Fruit fly (Drosophila melanogaster): ENCODE results near the gene RhoGAP16F.

Gene RhoGAP16F

dm6 chrX:18083528-18084365 is 9.2 kb upstream of the RhoGAP16F start (continued):
- TF ChIP-seq NC2α (GFP tag; optimal IDR thresholded peaks at IDR 0.05), result no peak
- no peak for TF ChIP-seq CG30431 (GFP tag; optimal IDR thresholded peaks at IDR 0.05)
- no peak for TF ChIP-seq CG9609 (GFP tag; optimal IDR thresholded peaks at IDR 0.05)
- TF ChIP-seq Taf1 (GFP tag; IDR thresholded peaks at IDR 0.05), result no peak
- no peak for TF ChIP-seq ATbp (GFP tag; optimal IDR thresholded peaks at IDR 0.05)
- TF ChIP-seq grn (GFP tag; optimal IDR thresholded peaks at IDR 0.05), result peak; percentile 29
- no peak for TF ChIP-seq CG32532 (GFP tag; IDR thresholded peaks at IDR 0.05)
- no peak for TF ChIP-seq dysf (GFP tag; IDR thresholded peaks at IDR 0.05)
- TF ChIP-seq row (GFP tag; IDR thresholded peaks at IDR 0.05), result peak; percentile 39; the same call in 2 of the 3 replicates
- TF ChIP-seq CG34376 (GFP tag; optimal IDR thresholded peaks at IDR 0.05), result no peak
- no peak for TF ChIP-seq CG5953 (GFP tag; IDR thresholded peaks at IDR 0.05)
- TF ChIP-seq CG12219 (GFP tag; optimal IDR thresholded peaks at IDR 0.05), result peak; percentile 4
- peak; percentile 16 for TF ChIP-seq sug (tag; optimal IDR thresholded peaks at IDR 0.05)
- 0 out of 2 replicates have a peak, but pooled peaks have one; percentile 19 for TF ChIP-seq Xrp1 (GFP tag; IDR thresholded peaks at IDR 0.05)
- no peak for TF ChIP-seq btn (GFP tag; optimal IDR thresholded peaks at IDR 0.05)
- TF ChIP-seq otp (GFP tag; IDR thresholded peaks at IDR 0.05), result peak; percentile 59; the same call in 2 of the 3 replicates
- no peak for TF ChIP-seq CG4854 (GFP tag; optimal IDR thresholded peaks at IDR 0.05)
- TF ChIP-seq sob (GFP tag; IDR thresholded peaks at IDR 0.05), result no peak
- TF ChIP-seq Pdp1 (GFP tag; optimal IDR thresholded peaks at IDR 0.05), result peak in 1 of 2 experiments; percentile 21
- TF ChIP-seq sens (GFP tag), result no peak
- TF ChIP-seq D19B (GFP tag; optimal IDR thresholded peaks at IDR 0.05), result no peak
- no peak for TF ChIP-seq lilli (GFP tag; optimal IDR thresholded peaks at IDR 0.05)
- TF ChIP-seq CG34422 (GFP tag; IDR thresholded peaks at IDR 0.05), result no peak
- TF ChIP-seq PHDP (tag; optimal IDR thresholded peaks at IDR 0.05), result peak; percentile 29
- TF ChIP-seq CG11085 (GFP tag; IDR thresholded peaks at IDR 0.05), result no peak
- no peak for TF ChIP-seq wek (GFP tag; optimal IDR thresholded peaks at IDR 0.05)
- TF ChIP-seq aop (GFP tag; IDR thresholded peaks at IDR 0.05), result no peak
- TF ChIP-seq Dref (GFP tag; IDR thresholded peaks at IDR 0.05), result no peak
- TF ChIP-seq fd96Cb (tag; optimal IDR thresholded peaks at IDR 0.05), result no peak
- peak; percentile 3 for TF ChIP-seq CG2678 (tag; optimal IDR thresholded peaks at IDR 0.05)
- no peak for TF ChIP-seq ems (GFP tag; optimal IDR thresholded peaks at IDR 0.05)
- no peak for TF ChIP-seq CG8924 (tag; optimal IDR thresholded peaks at IDR 0.05)
- no peak for TF ChIP-seq Mrtf (GFP tag; IDR thresholded peaks at IDR 0.05)
- TF ChIP-seq crp (GFP tag; optimal IDR thresholded peaks at IDR 0.05), result no peak
- no peak for TF ChIP-seq CG18011 (GFP tag; optimal IDR thresholded peaks at IDR 0.05)
- peak in 1 of 2 experiments; percentile 3 for TF ChIP-seq bsh (GFP tag; optimal IDR thresholded peaks at IDR 0.05)
- TF ChIP-seq pfk (GFP tag; optimal IDR thresholded peaks at IDR 0.05), result peak; percentile 75
- no peak for TF ChIP-seq CG1602 (GFP tag; optimal IDR thresholded peaks at IDR 0.05)
- TF ChIP-seq CG15269 (tag; optimal IDR thresholded peaks at IDR 0.05), result peak; percentile 44
- no peak for TF ChIP-seq Abd-B (GFP tag; optimal IDR thresholded peaks at IDR 0.05)
- TF ChIP-seq GATAe (GFP tag; conservative IDR thresholded peaks at IDR 0.05), result no peak
- peak; percentile 2 for TF ChIP-seq ac (GFP tag; optimal IDR thresholded peaks at IDR 0.05)
- TF ChIP-seq D19A (tag; optimal IDR thresholded peaks at IDR 0.05), result peak; percentile 51
- no peak for TF ChIP-seq nau (GFP tag; optimal IDR thresholded peaks at IDR 0.05)
- TF ChIP-seq gsb-n (tag; optimal IDR thresholded peaks at IDR 0.05), result no peak
- TF ChIP-seq CG1233 (GFP tag; optimal IDR thresholded peaks at IDR 0.05), result no peak

All from whole organism, embryonic.